Worm (Caenorhabditis elegans) whole organism, L2 larva: ENCODE data around the gene B0303.14.
A peak's percentile ranks its signal among the peaks of the same experiment; 100 is the strongest.

Source experiments
- C34F6.9 ChIP-seq: fragments of 150-350 bp; optimal IDR thresholded peaks from 2 replicates; lab custom pipeline; 2014; ENCODE audit warnings: missing biosample characterization, missing genetic modification characterization
- F13H6.1 ChIP-seq: sonication (generic microtip); optimal IDR thresholded peaks from 2 replicates; lab custom pipeline; 2016; ENCODE audit warnings: missing genetic modification characterization, missing compliant biosample characterization
- R02D3.7 ChIP-seq: fragments of 150-350 bp; optimal IDR thresholded peaks from 2 replicates; lab custom pipeline; 2014; ENCODE audit warnings: missing biosample characterization, missing genetic modification characterization
- ZK546.5 ChIP-seq: sonication (generic microtip); optimal IDR thresholded peaks from 2 replicates; lab custom pipeline; 2017; ENCODE audit warnings: missing biosample characterization, missing genetic modification characterization
- aly-2 ChIP-seq: fragments of 150-350 bp; optimal IDR thresholded peaks from 2 replicates; lab custom pipeline; 2014; ENCODE audit warnings: missing biosample characterization, missing genetic modification characterization
- ama-1 ChIP-seq: fragments of 150-350 bp; optimal IDR thresholded peaks from 2 replicates; lab custom pipeline; 2018; ENCODE audit warnings: inconsistent platforms
- blmp-1 ChIP-seq: sonication (generic microtip); optimal IDR thresholded peaks from 2 replicates; lab custom pipeline; 2017; ENCODE audit warnings: missing genetic modification characterization, mild to moderate bottlenecking, missing compliant biosample characterization, antibody characterized with exemption, moderate library complexity; ENCODE audit not compliant: insufficient read depth
- ceh-16 ChIP-seq: fragments of 150-350 bp; optimal IDR thresholded peaks from 2 replicates; lab custom pipeline; 2014; ENCODE audit warnings: missing biosample characterization, missing genetic modification characterization
- ceh-82 ChIP-seq: fragments of 150-350 bp; optimal IDR thresholded peaks from 2 replicates; lab custom pipeline; 2014; ENCODE audit warnings: missing biosample characterization, missing genetic modification characterization
- crh-2 ChIP-seq: sonication (generic microtip); optimal IDR thresholded peaks from 2 replicates; lab custom pipeline; 2017; ENCODE audit warnings: missing biosample characterization, missing genetic modification characterization
- dmd-4 ChIP-seq: sonication (generic microtip); optimal IDR thresholded peaks from 2 replicates; lab custom pipeline; 2017; ENCODE audit warnings: missing biosample characterization, missing genetic modification characterization
- elt-1 ChIP-seq: fragments of 150-350 bp; optimal IDR thresholded peaks from 2 replicates; lab custom pipeline; 2014; ENCODE audit warnings: missing biosample characterization, missing genetic modification characterization
- elt-3 ChIP-seq: sonication (generic microtip); optimal IDR thresholded peaks from 2 replicates; lab custom pipeline; 2017; ENCODE audit warnings: missing biosample characterization, missing genetic modification characterization
- fos-1 ChIP-seq: fragments of 150-350 bp; optimal IDR thresholded peaks from 2 replicates; lab custom pipeline; 2014; ENCODE audit warnings: missing biosample characterization, missing genetic modification characterization
- gmeb-1 ChIP-seq: fragments of 150-350 bp; optimal IDR thresholded peaks from 2 replicates; lab custom pipeline; 2014; ENCODE audit warnings: missing biosample characterization, missing genetic modification characterization
- lin-11 ChIP-seq: fragments of 150-350 bp; sonication (generic microtip); optimal IDR thresholded peaks from 2 replicates; lab custom pipeline; 2014; ENCODE audit warnings: missing biosample characterization, missing genetic modification characterization, inconsistent platforms, mixed read lengths
- lin-13 ChIP-seq: fragments of 150-350 bp; optimal IDR thresholded peaks from 2 replicates; lab custom pipeline; 2014; ENCODE audit warnings: missing biosample characterization, missing genetic modification reagents, missing genetic modification characterization
- lin-39 ChIP-seq: fragments of 150-350 bp; optimal IDR thresholded peaks from 2 replicates; lab custom pipeline; 2014; ENCODE audit warnings: missing biosample characterization, missing genetic modification reagents, missing genetic modification characterization
- lsy-2 ChIP-seq, 2 experiments: fragments of 150-350 bp in 1 of 2; sonication (generic microtip) in 1 of 2; optimal IDR thresholded peaks; 2 replicates each; lab custom pipeline; 2014 to 2017; ENCODE audit warnings: missing biosample characterization in 2 of 2, missing genetic modification characterization in 2 of 2
- mdl-1 ChIP-seq, 2 experiments: fragments of 150-350 bp in 1 of 2; sonication (generic microtip) in 1 of 2; optimal IDR thresholded peaks; 2 replicates each; lab custom pipeline; 2017; ENCODE audit warnings: missing biosample characterization in 2 of 2, missing genetic modification characterization in 2 of 2
- nhr-10 ChIP-seq: sonication (generic microtip); optimal IDR thresholded peaks from 2 replicates; lab custom pipeline; 2017; ENCODE audit warnings: missing biosample characterization, missing genetic modification characterization
- nhr-11 ChIP-seq: fragments of 150-350 bp; optimal IDR thresholded peaks from 2 replicates; lab custom pipeline; 2014; ENCODE audit warnings: missing biosample characterization, missing genetic modification characterization
- nhr-12 ChIP-seq: fragments of 150-350 bp; optimal IDR thresholded peaks from 2 replicates; lab custom pipeline; 2014; ENCODE audit warnings: missing biosample characterization, missing genetic modification characterization
- nhr-129 ChIP-seq: fragments of 150-350 bp; optimal IDR thresholded peaks from 2 replicates; lab custom pipeline; 2014; ENCODE audit warnings: missing biosample characterization, missing genetic modification characterization
- nhr-23 ChIP-seq: fragments of 150-350 bp; optimal IDR thresholded peaks from 2 replicates; lab custom pipeline; 2014; ENCODE audit warnings: missing biosample characterization, missing genetic modification reagents, missing genetic modification characterization
- nhr-237 ChIP-seq: fragments of 150-350 bp; optimal IDR thresholded peaks from 2 replicates; lab custom pipeline; 2014; ENCODE audit warnings: missing biosample characterization, missing genetic modification characterization
- nhr-25 ChIP-seq: fragments of 150-350 bp; sonication (generic microtip); optimal IDR thresholded peaks from 3 replicates; lab custom pipeline; 2014; ENCODE audit warnings: missing biosample characterization, missing genetic modification characterization
- nhr-6 ChIP-seq: fragments of 150-350 bp; optimal IDR thresholded peaks from 2 replicates; lab custom pipeline; 2014; ENCODE audit warnings: missing biosample characterization, missing genetic modification characterization
- nhr-77 ChIP-seq: fragments of 150-350 bp; optimal IDR thresholded peaks from 2 replicates; lab custom pipeline; 2014; ENCODE audit warnings: missing biosample characterization, missing genetic modification characterization
- peb-1 ChIP-seq: fragments of 150-350 bp; optimal IDR thresholded peaks from 2 replicates; lab custom pipeline; 2014; ENCODE audit warnings: missing biosample characterization, missing genetic modification characterization
- sem-4 ChIP-seq: fragments of 150-350 bp; optimal IDR thresholded peaks from 2 replicates; lab custom pipeline; 2014; ENCODE audit warnings: missing biosample characterization, missing genetic modification reagents, missing genetic modification characterization
- skn-1 ChIP-seq: sonication (generic microtip); optimal IDR thresholded peaks from 2 replicates; lab custom pipeline; 2017; ENCODE audit warnings: missing biosample characterization, missing genetic modification characterization
- sma-3 ChIP-seq: sonication (generic microtip); optimal IDR thresholded peaks from 2 replicates; lab custom pipeline; 2016; ENCODE audit warnings: missing genetic modification reagents, missing genetic modification characterization, missing compliant biosample characterization
- sma-9 ChIP-seq, 2 experiments: fragments of 150-350 bp in 1 of 2; sonication (generic microtip) in 1 of 2; optimal IDR thresholded peaks; 2 replicates each; lab custom pipeline; 2014 to 2016; ENCODE audit warnings: missing genetic modification characterization in 2 of 2, mild to moderate bottlenecking in 1 of 2, missing biosample characterization in 1 of 2, missing compliant biosample characterization in 1 of 2, missing genetic modification reagents in 1 of 2, moderate library complexity in 1 of 2
- snpc-4 ChIP-seq: fragments of 150-350 bp; optimal IDR thresholded peaks from 2 replicates; lab custom pipeline; 2014; ENCODE audit warnings: missing biosample characterization, missing genetic modification characterization
- unc-39 ChIP-seq: fragments of 150-350 bp; optimal IDR thresholded peaks from 2 replicates; lab custom pipeline; 2014; ENCODE audit warnings: missing biosample characterization, missing genetic modification characterization
- unc-55 ChIP-seq: fragments of 150-350 bp; sonication (generic microtip); optimal IDR thresholded peaks from 3 replicates; lab custom pipeline; 2014; ENCODE audit warnings: missing biosample characterization, missing genetic modification reagents, missing genetic modification characterization
- unc-62 ChIP-seq: fragments of 150-350 bp; optimal IDR thresholded peaks from 2 replicates; lab custom pipeline; 2014; ENCODE audit warnings: missing biosample characterization, missing genetic modification reagents, missing genetic modification characterization
- zag-1 ChIP-seq: fragments of 150-350 bp; optimal IDR thresholded peaks from 2 replicates; lab custom pipeline; 2014; ENCODE audit warnings: missing biosample characterization, missing genetic modification characterization
- ztf-1 ChIP-seq: fragments of 200-800 bp; sonication (Bioruptor generic); conservative IDR thresholded peaks from 2 replicates; pipeline ENCODE4 v1.3.6; 2022; ENCODE audit warnings: missing genetic modification characterization, missing compliant biosample characterization
- ztf-4 ChIP-seq: fragments of 150-350 bp; optimal IDR thresholded peaks from 2 replicates; lab custom pipeline; 2014; ENCODE audit warnings: missing biosample characterization, missing genetic modification characterization

The B0303.14 gene

DNA sequence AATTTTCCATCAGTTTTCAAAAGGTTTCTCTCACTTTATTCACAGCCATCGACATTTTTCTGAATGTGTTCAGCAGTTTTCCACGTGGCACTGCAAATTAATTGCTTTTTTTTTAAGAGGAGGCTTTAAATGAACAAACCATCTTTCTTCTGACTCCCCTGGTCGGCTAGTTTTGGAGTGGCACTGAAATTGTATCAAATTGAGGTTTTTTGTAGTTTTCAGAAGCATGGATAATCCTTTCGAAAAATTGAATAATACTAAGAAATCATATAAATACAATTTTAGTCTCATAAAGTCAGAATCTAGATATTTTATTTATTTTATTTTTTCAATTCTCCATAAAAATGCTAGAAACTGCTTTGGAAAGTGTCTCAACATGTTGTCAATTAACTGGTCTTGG lies 11.2 kb downstream of the B0303.14 start, which contains the start of gene B0303.16:
Gene B0303.16 (plus strand): TSS at position 301 of the 400 bp plus-strand sequence.
- no peak for TF ChIP-seq nhr-237 (tag; lab: Kevin White, UChicago)
- no peak for TF ChIP-seq lsy-2 (tag; optimal IDR thresholded peaks at IDR 0.05; lab: Kevin White, UChicago)
- TF ChIP-seq fos-1 (tag; lab: Kevin White, UChicago) = no peak
- no peak for TF ChIP-seq R02D3.7
- TF ChIP-seq skn-1 (tag; lab: Kevin White, UChicago) = no peak
- no peak for TF ChIP-seq nhr-10
- no peak for TF ChIP-seq sem-4 (tag; lab: Kevin White, UChicago)
- no peak for TF ChIP-seq lin-13 (GFP tag; lab: Kevin White, UChicago)

- TF ChIP-seq ama-1 (no peak), lsy-2 (tag; optimal IDR thresholded peaks at IDR 0.05; lab: Kevin White, UChicago) (peak in 1 of 2 experiments; percentile 75), lin-13 (GFP tag; lab: Kevin White, UChicago) (peak; percentile 43), nhr-237 (tag; lab: Kevin White, UChicago) (no peak), gmeb-1 (tag; lab: Kevin White, UChicago) (peak; percentile 87), elt-3 (tag; lab: Kevin White, UChicago) (no peak), nhr-77 (tag; lab: Kevin White, UChicago) (no peak), nhr-12 (tag; lab: Kevin White, UChicago) (no peak), snpc-4 (tag; lab: Kevin White, UChicago) (no peak), sma-3 (GFP tag; lab: Kevin White, UChicago) (peak; percentile 1), lin-39 (tag; lab: Kevin White, UChicago) (no peak), sem-4 (tag; lab: Kevin White, UChicago) (no peak), crh-2 (peak; percentile 4), nhr-129 (tag; lab: Kevin White, UChicago) (peak; percentile 62), unc-55 (GFP tag; lab: Kevin White, UChicago) (peak; percentile 90), sma-9 (GFP tag; optimal IDR thresholded peaks at IDR 0.05; lab: Kevin White, UChicago) (peak; percentile 50), sma-9 (tag; optimal IDR thresholded peaks at IDR 0.05; lab: Kevin White, UChicago) (no peak), C34F6.9 (tag; lab: Kevin White, UChicago) (peak; percentile 68), nhr-10 (no peak)
- TF ChIP-seq, all 48 proteins: peak for 9
Observed at ce11 chrIII:8700289-8700957, 15.6 kb downstream of the B0303.14 start, which contains the start of the genes sdz-1 and vps-33.1. Gene sdz-1, minus strand, starts transcription at chrIII:8700339. Gene vps-33.1, plus strand, starts transcription at chrIII:8700927.

- TF ChIP-seq lin-39 (tag; lab: Kevin White, UChicago) (no peak), fos-1 (tag; lab: Kevin White, UChicago) (no peak), nhr-23 (no peak), zag-1 (no peak), ama-1 (no peak), mdl-1 (tag; optimal IDR thresholded peaks at IDR 0.05; lab: Kevin White, UChicago) (no peak), elt-3 (tag; lab: Kevin White, UChicago) (no peak), sma-9 (GFP tag; optimal IDR thresholded peaks at IDR 0.05; lab: Kevin White, UChicago) (no peak), sma-9 (tag; optimal IDR thresholded peaks at IDR 0.05; lab: Kevin White, UChicago) (no peak), unc-62 (no peak), nhr-25 (tag; lab: Kevin White, UChicago) (no peak), ceh-16 (tag; lab: Kevin White, UChicago) (no peak), snpc-4 (tag; lab: Kevin White, UChicago) (no peak), ceh-82 (tag; lab: Kevin White, UChicago) (no peak), F13H6.1 (tag; lab: Kevin White, UChicago) (no peak), sem-4 (tag; lab: Kevin White, UChicago) (no peak), R02D3.7 (no peak), nhr-129 (tag; lab: Kevin White, UChicago) (no peak), lin-11 (no peak)
Observed at ce11 chrIII:8697268-8697907, 18.6 kb downstream of the B0303.14 start.

DNA sequence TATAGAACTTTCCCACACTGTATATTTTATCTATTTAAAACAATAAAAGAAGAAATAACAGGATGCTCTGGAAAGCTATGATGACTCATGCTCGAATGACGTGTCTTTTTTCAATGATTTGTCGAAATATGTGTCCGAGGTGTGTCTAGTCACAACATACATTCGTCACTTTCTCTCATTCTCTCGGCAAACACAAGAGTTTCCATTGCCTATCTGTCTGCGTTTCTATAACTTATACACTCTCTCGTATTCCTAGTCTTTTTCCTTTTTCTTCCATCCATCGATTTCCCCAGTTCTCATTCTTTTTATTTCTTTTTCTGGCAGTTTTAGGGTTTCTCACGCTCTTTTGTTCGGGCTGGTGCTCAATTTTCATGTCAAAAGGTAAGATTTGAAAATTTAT lies 19.3 kb downstream of the B0303.14 start:
- TF ChIP-seq peb-1 (tag; lab: Kevin White, UChicago) = no peak
- no peak for TF ChIP-seq nhr-6 (tag; lab: Kevin White, UChicago)
- TF ChIP-seq nhr-129 (tag; lab: Kevin White, UChicago) = peak; percentile 16
- no peak for TF ChIP-seq ztf-4 (tag; lab: Kevin White, UChicago)
- TF ChIP-seq aly-2 (tag; lab: Kevin White, UChicago) = no peak
- TF ChIP-seq snpc-4 (tag; lab: Kevin White, UChicago) = no peak
- no peak for TF ChIP-seq elt-1
- TF ChIP-seq elt-3 (tag; lab: Kevin White, UChicago) = no peak
- peak in 1 of 2 experiments; percentile 50 for TF ChIP-seq lsy-2 (tag; optimal IDR thresholded peaks at IDR 0.05; lab: Kevin White, UChicago)
- TF ChIP-seq lin-39 (tag; lab: Kevin White, UChicago) = no peak
- peak; percentile 75 for TF ChIP-seq blmp-1 (tag; lab: Kevin White, UChicago)
- no peak for TF ChIP-seq sma-9 (GFP tag; optimal IDR thresholded peaks at IDR 0.05; lab: Kevin White, UChicago)
- TF ChIP-seq sma-9 (tag; optimal IDR thresholded peaks at IDR 0.05; lab: Kevin White, UChicago) = no peak
- no peak for TF ChIP-seq nhr-11 (tag; lab: Kevin White, UChicago)
- peak; percentile 31 for TF ChIP-seq ama-1
- TF ChIP-seq fos-1 (tag; lab: Kevin White, UChicago) = peak; percentile 95
- TF ChIP-seq unc-39 (tag; lab: Kevin White, UChicago) = no peak
- TF ChIP-seq crh-2 = peak; percentile 83
- TF ChIP-seq sma-3 (GFP tag; lab: Kevin White, UChicago) = no peak
- no peak for TF ChIP-seq ZK546.5
- peak; percentile 14 for TF ChIP-seq F13H6.1 (tag; lab: Kevin White, UChicago)
- no peak for TF ChIP-seq gmeb-1 (tag; lab: Kevin White, UChicago)
- TF ChIP-seq nhr-10 = no peak
- TF ChIP-seq dmd-4 = no peak
- no peak for TF ChIP-seq nhr-25 (tag; lab: Kevin White, UChicago)
- TF ChIP-seq ztf-1 (GFP tag; lab: Robert Waterston, UW) = no peak
- TF ChIP-seq lin-11 = no peak
